Worm (Caenorhabditis elegans) whole organism, late embryonic: ENCODE measurements around the gene F21C10.13.

ENCODE experiments used
- ama-1 ChIP-seq: fragments of 150-350 bp; optimal IDR thresholded peaks from 2 replicates; lab custom pipeline; 2014
- ceh-19 ChIP-seq: fragments of 200-800 bp; sonication (Bioruptor generic); optimal IDR thresholded peaks from 2 replicates; lab custom pipeline; 2018; ENCODE audit warnings: mild to moderate bottlenecking, missing genetic modification characterization, missing compliant biosample characterization
- ceh-30 ChIP-seq: fragments of 150-350 bp; optimal IDR thresholded peaks from 2 replicates; lab custom pipeline; 2014; ENCODE audit warnings: missing biosample characterization, missing genetic modification characterization
- dmd-4 ChIP-seq: sonication (generic microtip); optimal IDR thresholded peaks from 2 replicates; lab custom pipeline; 2016; ENCODE audit warnings: borderline replicate concordance, missing genetic modification characterization, missing compliant biosample characterization
- hlh-15 ChIP-seq: sonication (generic microtip); optimal IDR thresholded peaks from 2 replicates; lab custom pipeline; 2016; ENCODE audit warnings: missing genetic modification characterization, missing compliant biosample characterization
- hlh-30 ChIP-seq: sonication (generic microtip); optimal IDR thresholded peaks from 2 replicates; lab custom pipeline; 2017; ENCODE audit warnings: antibody characterized with exemption, missing genetic modification characterization, missing compliant biosample characterization; ENCODE audit not compliant: insufficient read depth
- pax-1 ChIP-seq: fragments of 150-350 bp; optimal IDR thresholded peaks from 2 replicates; lab custom pipeline; 2014; ENCODE audit warnings: missing biosample characterization, missing genetic modification characterization
- pha-4 ChIP-seq: fragments of 150-350 bp; optimal IDR thresholded peaks from 2 replicates; lab custom pipeline; 2018; ENCODE audit warnings: missing biosample characterization, missing genetic modification reagents, missing genetic modification characterization
- ref-2 ChIP-seq: sonication (generic microtip); optimal IDR thresholded peaks from 2 replicates; lab custom pipeline; 2016; ENCODE audit warnings: missing genetic modification characterization, missing compliant biosample characterization
- sdc-2 ChIP-seq: sonication (generic microtip); optimal IDR thresholded peaks from 2 replicates; lab custom pipeline; 2016; ENCODE audit warnings: missing genotype, missing genetic modification characterization, missing compliant biosample characterization
- unc-86 ChIP-seq: sonication (generic microtip); optimal IDR thresholded peaks from 2 replicates; lab custom pipeline; 2016; ENCODE audit warnings: missing genetic modification characterization, missing compliant biosample characterization

ce11 chrV:9085845-9086244 is 36.3 kb upstream of the F21C10.13 start:
- TF ChIP-seq hlh-30 (tag; lab: Kevin White, UChicago): no peak
- no peak for TF ChIP-seq ref-2 (tag; lab: Kevin White, UChicago)
- TF ChIP-seq ceh-30 (tag; lab: Kevin White, UChicago): no peak
- TF ChIP-seq hlh-15 (tag; lab: Kevin White, UChicago): no peak
- TF ChIP-seq unc-86 (tag; lab: Kevin White, UChicago): no peak
- no peak for TF ChIP-seq ama-1 (lab: Kevin White, UChicago)
- no peak for TF ChIP-seq dmd-4 (tag; lab: Kevin White, UChicago)
- no peak for TF ChIP-seq ceh-19 (GFP tag; lab: Kevin White, UChicago)
- TF ChIP-seq pax-1 (tag; lab: Kevin White, UChicago): no peak
- TF ChIP-seq sdc-2 (tag; lab: Kevin White, UChicago): no peak
- TF ChIP-seq pha-4 (tag; lab: Kevin White, UChicago): no peak
